Fruit fly (Drosophila melanogaster) Kc167 (cell line): ENCODE data around the gene CG14668.

ENCODE experiments used
- Myc ChIP-seq: fragments of >200 bp; optimal IDR thresholded peaks from 2 replicates; lab custom pipeline; 2017; ENCODE audit warnings: missing external identifiers
- Sin3A ChIP-seq: fragments of >200 bp; optimal IDR thresholded peaks from 2 replicates; lab custom pipeline; 2018; ENCODE audit warnings: missing external identifiers
- h ChIP-seq: fragments of >200 bp; optimal IDR thresholded peaks from 3 replicates; lab custom pipeline; 2018; ENCODE audit warnings: missing external identifiers
- insv ChIP-seq: fragments of >200 bp; optimal IDR thresholded peaks from 3 replicates; lab custom pipeline; 2018; ENCODE audit warnings: missing external identifiers
- psq ChIP-seq: fragments of >200 bp; optimal IDR thresholded peaks from 2 replicates; lab custom pipeline; 2017; ENCODE audit warnings: missing external identifiers
- ttk ChIP-seq: sonication (Bioruptor generic); optimal IDR thresholded peaks from 2 replicates; lab custom pipeline; 2017; ENCODE audit warnings: missing external identifiers

CG14668 gene

dm6 chr3R:5387564-5387963 is at the start of gene CG14668:
CG14668 (minus strand) TSS chr3R:5387664.
- TF ChIP-seq h (lab: Kevin White, UChicago) (no peak), Sin3A (lab: Kevin White, UChicago) (no peak), insv (lab: Kevin White, UChicago) (no peak), ttk (lab: Kevin White, UChicago) (no peak), psq (lab: Kevin White, UChicago) (no peak), Myc (lab: Kevin White, UChicago) (no peak)

- no peak for TF ChIP-seq Myc (lab: Kevin White, UChicago)
- TF ChIP-seq ttk (lab: Kevin White, UChicago) = no peak
- TF ChIP-seq insv (lab: Kevin White, UChicago) = no peak
- TF ChIP-seq Sin3A (lab: Kevin White, UChicago) = no peak
- no peak for TF ChIP-seq h (lab: Kevin White, UChicago)
- TF ChIP-seq psq (lab: Kevin White, UChicago) = no peak
Observed at dm6 chr3R:5429786-5430185, 42.3 kb upstream of the CG14668 start.

- no peak for TF ChIP-seq psq (lab: Kevin White, UChicago)
- TF ChIP-seq Sin3A (lab: Kevin White, UChicago) = no peak
- no peak for TF ChIP-seq Myc (lab: Kevin White, UChicago)
- no peak for TF ChIP-seq insv (lab: Kevin White, UChicago)
- TF ChIP-seq h (lab: Kevin White, UChicago) = no peak
- no peak for TF ChIP-seq ttk (lab: Kevin White, UChicago)
Observed at dm6 chr3R:5427157-5427556, 39.7 kb upstream of the CG14668 start, which contains the start of gene CG12147. CG12147 (minus strand) TSS chr3R:5427257.

- no peak for TF ChIP-seq ttk (lab: Kevin White, UChicago)
- TF ChIP-seq psq (lab: Kevin White, UChicago) = no peak
- no peak for TF ChIP-seq Myc (lab: Kevin White, UChicago)
Observed at dm6 chr3R:5422123-5422522, 34.7 kb upstream of the CG14668 start.

dm6 chr3R:5420454-5420853 is 33.0 kb upstream of the CG14668 start:
- TF ChIP-seq Sin3A (lab: Kevin White, UChicago) (no peak), h (lab: Kevin White, UChicago) (no peak), Myc (lab: Kevin White, UChicago) (no peak), psq (lab: Kevin White, UChicago) (no peak), ttk (lab: Kevin White, UChicago) (no peak), insv (lab: Kevin White, UChicago) (no peak)

- TF ChIP-seq Myc (lab: Kevin White, UChicago) (no peak), h (lab: Kevin White, UChicago) (no peak), ttk (lab: Kevin White, UChicago) (no peak), psq (lab: Kevin White, UChicago) (no peak), Sin3A (lab: Kevin White, UChicago) (no peak), insv (lab: Kevin White, UChicago) (no peak)
Observed at dm6 chr3R:5414147-5414748, 26.8 kb upstream of the CG14668 start, which contains the start of gene CG14669. CG14669 (plus strand) TSS chr3R:5414527.

dm6 chr3R:5412987-5413386 is 25.5 kb upstream of the CG14668 start:
- no peak for TF ChIP-seq Sin3A (lab: Kevin White, UChicago)
- no peak for TF ChIP-seq h (lab: Kevin White, UChicago)

- TF ChIP-seq insv (lab: Kevin White, UChicago) (no peak), ttk (lab: Kevin White, UChicago) (no peak)
Observed at dm6 chr3R:5412306-5412705, 24.8 kb upstream of the CG14668 start, which contains the start of gene Orco. Orco (minus strand) TSS chr3R:5412406.

dm6 chr3R:5403963-5404362 is 16.5 kb upstream of the CG14668 start, which contains the start of gene CG2663:
CG2663 (minus strand) TSS chr3R:5404135.
- TF ChIP-seq psq (lab: Kevin White, UChicago) = no peak
- no peak for TF ChIP-seq insv (lab: Kevin White, UChicago)
- TF ChIP-seq Sin3A (lab: Kevin White, UChicago) = no peak
- TF ChIP-seq h (lab: Kevin White, UChicago) = no peak
- no peak for TF ChIP-seq ttk (lab: Kevin White, UChicago)
- no peak for TF ChIP-seq Myc (lab: Kevin White, UChicago)

dm6 chr3R:5399096-5399495 is 11.6 kb upstream of the CG14668 start, which contains the start of gene Or83a:
Or83a (minus strand) TSS chr3R:5399196.
- TF ChIP-seq Myc (lab: Kevin White, UChicago) (no peak), insv (lab: Kevin White, UChicago) (no peak), ttk (lab: Kevin White, UChicago) (no peak), h (lab: Kevin White, UChicago) (no peak), psq (lab: Kevin White, UChicago) (no peak), Sin3A (lab: Kevin White, UChicago) (no peak)

dm6 chr3R:5395210-5395609 is 7.7 kb upstream of the CG14668 start:
- TF ChIP-seq h (lab: Kevin White, UChicago) = no peak
- TF ChIP-seq insv (lab: Kevin White, UChicago) = no peak
- no peak for TF ChIP-seq psq (lab: Kevin White, UChicago)
- no peak for TF ChIP-seq Sin3A (lab: Kevin White, UChicago)
- no peak for TF ChIP-seq ttk (lab: Kevin White, UChicago)
- no peak for TF ChIP-seq Myc (lab: Kevin White, UChicago)
